Fruit fly (Drosophila melanogaster) whole organism: ENCODE data around the gene Usp14.

Experiments used
- CG8478 ChIP-seq: fragments of >200 bp; optimal IDR thresholded peaks from 2 replicates; lab custom pipeline; 2018; ENCODE audit warnings: inconsistent platforms
- Dll ChIP-seq: fragments of >200 bp; optimal IDR thresholded peaks from 2 replicates; lab custom pipeline; 2017
- EcR ChIP-seq, 2 experiments: fragments of >200 bp; optimal IDR thresholded peaks; 2 replicates each; lab custom pipeline; 2017; ENCODE audit warnings: missing biosample characterization in 2 of 2, missing genetic modification characterization in 2 of 2, missing genetic modification reagents in 2 of 2
- pan ChIP-seq: fragments of >200 bp; optimal IDR thresholded peaks from 2 replicates; lab custom pipeline; 2017
- psq ChIP-seq: fragments of >200 bp; optimal IDR thresholded peaks from 2 replicates; lab custom pipeline; 2017
- usp ChIP-seq: fragments of >200 bp; optimal IDR thresholded peaks from 2 replicates; lab custom pipeline; 2017; ENCODE audit warnings: missing biosample characterization, missing genetic modification characterization, mixed read lengths

Usp14 gene

DNA sequence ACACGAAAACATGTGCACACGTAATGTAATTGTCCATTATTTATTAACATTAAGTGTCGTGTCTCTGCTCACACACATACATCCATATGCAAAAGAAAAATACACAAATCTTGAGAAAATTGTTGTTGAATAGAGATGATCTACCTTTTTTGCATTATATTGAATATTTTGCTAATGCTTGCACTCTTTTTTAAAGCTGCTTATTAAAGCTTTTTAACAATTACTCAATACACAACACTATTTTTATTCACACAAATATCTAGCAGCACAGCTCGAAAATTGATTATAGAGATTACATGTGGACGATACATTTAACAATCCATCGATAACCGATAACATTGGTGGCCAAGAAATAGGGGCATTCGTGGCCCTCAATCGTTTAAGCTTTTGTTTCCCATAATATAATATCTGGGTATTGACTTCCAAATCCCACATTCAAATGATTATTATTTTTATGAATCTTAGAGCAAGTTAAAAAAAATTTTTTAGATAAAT, 22.1 kb downstream of the Usp14 start, which contains the start of gene Ufd4:
Ufd4 (minus strand) TSS at position 300 of the 495 bp plus-strand sequence.
- TF ChIP-seq pan (no peak), EcR (GFP tag; optimal IDR thresholded peaks at IDR 0.05; lab: Kevin White, UChicago) (no peak), usp (GFP tag; lab: Kevin White, UChicago) (no peak), psq (lab: Kevin White, UChicago) (no peak), CG8478 (lab: Kevin White, UChicago) (no peak), Dll (no peak)

dm6 chr2L:10291276-10291675, 22.9 kb downstream of the Usp14 start:
- no peak for TF ChIP-seq EcR (GFP tag; optimal IDR thresholded peaks at IDR 0.05; lab: Kevin White, UChicago)
- no peak for TF ChIP-seq pan
- TF ChIP-seq CG8478 (lab: Kevin White, UChicago), result no peak
- TF ChIP-seq psq (lab: Kevin White, UChicago), result no peak
- no peak for TF ChIP-seq usp (GFP tag; lab: Kevin White, UChicago)
- TF ChIP-seq Dll, result no peak

DNA sequence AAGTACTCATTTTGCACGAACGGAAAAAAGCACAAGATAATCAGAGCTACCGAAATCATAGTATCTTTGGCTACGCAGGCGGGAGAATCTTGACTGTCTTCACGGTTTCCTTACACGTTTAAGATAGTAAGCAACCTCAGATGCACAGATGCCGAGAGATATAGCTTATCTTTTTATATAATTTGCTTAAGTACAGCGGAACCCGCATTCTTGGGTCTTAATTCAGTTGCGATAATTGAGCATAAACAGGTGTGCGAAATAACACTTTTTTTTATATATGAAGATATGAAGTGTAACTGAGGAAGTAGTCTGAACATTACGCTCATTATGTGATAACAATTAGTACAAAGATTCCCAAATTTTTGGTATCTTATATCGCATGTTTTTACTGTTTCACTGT, 33.4 kb downstream of the Usp14 start, which contains the start of gene CG34043:
CG34043 (minus strand) TSS at position 101 of the 400 bp plus-strand sequence.
- TF ChIP-seq CG8478 (lab: Kevin White, UChicago), result no peak
- no peak for TF ChIP-seq EcR (GFP tag; optimal IDR thresholded peaks at IDR 0.05; lab: Kevin White, UChicago)

- TF ChIP-seq usp (GFP tag; lab: Kevin White, UChicago) (no peak), Dll (no peak), pan (no peak), CG8478 (lab: Kevin White, UChicago) (no peak), psq (lab: Kevin White, UChicago) (no peak), EcR (GFP tag; optimal IDR thresholded peaks at IDR 0.05; lab: Kevin White, UChicago) (no peak)
Observed at dm6 chr2L:10278658-10279057, 35.5 kb downstream of the Usp14 start, which contains the start of gene Utx. Gene Utx (minus strand): TSS chr2L:10278811.

DNA sequence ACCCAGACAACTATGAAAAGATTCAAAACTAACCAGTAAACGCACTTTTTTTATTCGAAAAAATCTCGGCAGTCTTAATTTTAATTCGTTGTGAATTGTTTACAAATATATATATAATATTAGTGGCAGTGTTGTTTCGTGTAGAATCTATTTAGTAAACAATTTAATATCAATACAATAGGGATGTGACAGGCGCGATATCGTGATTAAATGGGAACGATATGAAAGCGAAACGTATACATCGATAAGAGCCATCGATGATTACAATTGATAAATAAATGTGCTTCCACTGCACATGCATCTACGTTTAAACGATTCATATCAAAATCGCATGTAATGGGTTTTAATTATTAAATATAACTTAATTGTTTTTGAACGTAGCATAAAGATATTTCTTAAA, 36.8 kb downstream of the Usp14 start:
- no peak for TF ChIP-seq CG8478 (lab: Kevin White, UChicago)
- no peak for TF ChIP-seq psq (lab: Kevin White, UChicago)
- TF ChIP-seq Dll, result no peak
- no peak for TF ChIP-seq usp (GFP tag; lab: Kevin White, UChicago)
- no peak for TF ChIP-seq pan
- no peak for TF ChIP-seq EcR (GFP tag; optimal IDR thresholded peaks at IDR 0.05; lab: Kevin White, UChicago)

dm6 chr2L:10276846-10277245, 37.4 kb downstream of the Usp14 start:
- TF ChIP-seq CG8478 (lab: Kevin White, UChicago), result no peak
- TF ChIP-seq usp (GFP tag; lab: Kevin White, UChicago), result no peak
- no peak for TF ChIP-seq pan
- TF ChIP-seq Dll, result no peak
- no peak for TF ChIP-seq psq (lab: Kevin White, UChicago)
- no peak for TF ChIP-seq EcR (GFP tag; optimal IDR thresholded peaks at IDR 0.05; lab: Kevin White, UChicago)

DNA sequence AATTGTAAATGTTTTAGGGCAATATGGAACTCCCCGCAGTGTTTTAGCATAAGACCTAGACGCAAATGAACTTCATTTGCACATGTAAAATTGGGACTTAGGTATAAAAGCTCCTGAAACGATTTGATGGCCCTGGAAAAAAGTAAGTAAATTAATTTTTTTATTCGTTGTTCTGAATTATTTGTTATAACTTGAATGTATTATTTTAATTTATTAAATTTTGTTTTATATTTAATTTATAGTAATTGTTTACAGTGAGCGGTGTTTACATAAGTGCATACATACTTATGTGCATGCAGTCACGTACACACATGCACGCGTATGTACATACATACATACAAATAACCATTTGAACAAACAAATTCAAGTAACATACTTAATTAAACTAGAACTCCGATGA, 37.8 kb downstream of the Usp14 start:
- TF ChIP-seq EcR (GFP tag; optimal IDR thresholded peaks at IDR 0.05; lab: Kevin White, UChicago) (no peak), usp (GFP tag; lab: Kevin White, UChicago) (no peak), pan (no peak), CG8478 (lab: Kevin White, UChicago) (no peak), Dll (no peak), psq (lab: Kevin White, UChicago) (no peak)

DNA sequence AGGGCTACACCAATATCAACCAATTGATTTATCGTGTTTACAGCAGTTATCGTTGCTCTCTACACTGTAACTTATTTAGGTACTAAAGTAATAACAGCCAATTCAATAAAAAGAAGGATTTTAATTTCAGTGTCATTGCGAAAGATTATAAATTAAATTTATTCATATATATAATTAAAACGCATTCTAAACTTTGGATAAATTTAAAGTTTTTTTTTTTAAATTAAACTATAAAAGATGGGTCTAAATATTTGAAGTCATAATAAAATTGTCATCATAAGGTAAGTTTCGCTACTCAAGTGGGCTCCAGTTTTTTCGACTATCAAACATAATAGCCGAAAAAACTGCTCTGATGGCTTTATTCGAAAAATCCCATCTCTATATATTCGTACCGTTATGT, 42.0 kb downstream of the Usp14 start, which contains the start of gene trk:
trk (minus strand) TSS at position 101 of the 400 bp plus-strand sequence.
- TF ChIP-seq Dll (no peak), CG8478 (lab: Kevin White, UChicago) (no peak), EcR (GFP tag; optimal IDR thresholded peaks at IDR 0.05; lab: Kevin White, UChicago) (no peak), usp (GFP tag; lab: Kevin White, UChicago) (no peak), psq (lab: Kevin White, UChicago) (no peak), pan (no peak)

- TF ChIP-seq EcR (GFP tag; optimal IDR thresholded peaks at IDR 0.05; lab: Kevin White, UChicago) (no peak), psq (lab: Kevin White, UChicago) (no peak), Dll (no peak), pan (no peak), usp (GFP tag; lab: Kevin White, UChicago) (no peak), CG8478 (lab: Kevin White, UChicago) (no peak)
Observed at dm6 chr2L:10269854-10270253, 44.3 kb downstream of the Usp14 start, which contains the start of gene Mulk. Gene Mulk (plus strand): TSS chr2L:10270051.

DNA sequence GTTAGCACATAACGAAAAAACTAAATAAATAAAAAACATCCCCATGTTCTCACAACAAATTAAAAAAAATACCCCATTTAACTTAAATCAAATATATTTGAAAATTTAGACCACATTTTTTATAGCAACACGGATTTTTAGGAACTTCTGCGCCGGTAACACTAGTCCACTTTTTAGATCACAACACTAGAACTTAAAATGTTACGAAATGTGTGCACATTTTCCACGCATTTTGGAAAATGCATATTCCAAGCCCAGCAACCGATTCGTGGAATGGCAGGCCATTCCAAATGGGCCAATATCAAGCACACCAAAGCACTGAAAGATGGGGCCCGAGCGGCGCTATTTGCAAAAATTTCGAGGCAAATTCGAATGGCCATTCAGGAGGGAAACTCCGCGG, 45.5 kb downstream of the Usp14 start, which contains the start of gene CG4957:
CG4957 (plus strand) TSS at position 185 of the 400 bp plus-strand sequence.
- TF ChIP-seq CG8478 (lab: Kevin White, UChicago) (no peak), EcR (GFP tag; optimal IDR thresholded peaks at IDR 0.05; lab: Kevin White, UChicago) (no peak), Dll (no peak), psq (lab: Kevin White, UChicago) (no peak), usp (GFP tag; lab: Kevin White, UChicago) (no peak), pan (no peak)

DNA sequence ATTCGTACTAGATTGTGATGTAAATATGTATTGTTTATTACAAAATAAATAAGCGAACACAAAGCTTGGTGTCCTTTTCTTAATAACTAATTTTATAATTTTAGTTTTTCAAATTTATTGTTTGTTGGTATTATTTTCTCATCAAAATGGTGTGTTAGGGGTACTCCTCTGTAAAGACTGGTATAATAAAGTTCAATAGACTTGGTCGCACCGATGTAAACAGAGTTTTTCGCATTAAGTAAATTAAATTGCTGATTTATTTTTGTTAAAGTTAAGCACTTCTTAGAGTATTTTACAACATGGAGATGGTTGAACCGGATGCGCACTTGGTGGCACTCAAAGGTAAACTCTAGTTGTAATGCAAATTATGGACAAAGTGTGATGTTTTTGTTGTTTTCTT, 47.7 kb downstream of the Usp14 start, which contains the start of gene CG4953:
CG4953 (plus strand) TSS at position 193 of the 400 bp plus-strand sequence.
- TF ChIP-seq EcR (GFP tag; optimal IDR thresholded peaks at IDR 0.05; lab: Kevin White, UChicago) (no peak), pan (no peak), psq (lab: Kevin White, UChicago) (no peak), CG8478 (lab: Kevin White, UChicago) (no peak), Dll (no peak), usp (GFP tag; lab: Kevin White, UChicago) (no peak)

dm6 chr2L:10265129-10265528, 49.1 kb downstream of the Usp14 start, which contains the start of gene Mob3:
Gene Mob3 (plus strand): TSS chr2L:10265336.
- TF ChIP-seq EcR (GFP tag; optimal IDR thresholded peaks at IDR 0.05; lab: Kevin White, UChicago), result no peak
- TF ChIP-seq CG8478 (lab: Kevin White, UChicago), result no peak
